Worm (Caenorhabditis elegans) whole organism, L4 larva: ENCODE measurements around the gene JC8.16.

Experiments used
- F10B5.3 ChIP-seq: sonication (generic microtip); optimal IDR thresholded peaks from 2 replicates; lab custom pipeline; 2016; ENCODE audit warnings: mild to moderate bottlenecking, missing genetic modification characterization, missing compliant biosample characterization
- F49E8.2 ChIP-seq: sonication (generic microtip); optimal IDR thresholded peaks from 2 replicates; lab custom pipeline; 2016; ENCODE audit warnings: missing compliant biosample characterization, mild to moderate bottlenecking, missing genetic modification characterization, borderline replicate concordance
- R02D3.7 ChIP-seq: fragments of 150-350 bp; sonication (generic microtip); optimal IDR thresholded peaks from 3 replicates; lab custom pipeline; 2014; ENCODE audit warnings: missing biosample characterization, missing genetic modification characterization
- T20F7.1 ChIP-seq: fragments of 200-800 bp; sonication (Bioruptor generic); optimal IDR thresholded peaks from 2 replicates; lab custom pipeline; 2018; ENCODE audit warnings: mild to moderate bottlenecking, missing genetic modification characterization, missing compliant biosample characterization
- T26A8.4 ChIP-seq: fragments of 200-800 bp; sonication (Bioruptor generic); IDR thresholded peaks from 2 replicates; pipeline ENCODE4 v1.3.6; 2022; ENCODE audit warnings: missing genetic modification characterization, missing compliant biosample characterization
- Y48G9A.11 ChIP-seq: fragments of 200-800 bp; sonication (Bioruptor generic); IDR thresholded peaks from 2 replicates; pipeline ENCODE4 v1.3.6; 2022; ENCODE audit warnings: missing genetic modification reagents, missing genetic modification characterization, missing compliant biosample characterization
- Y5F2A.4 ChIP-seq: fragments of 200-800 bp; sonication (Bioruptor generic); optimal IDR thresholded peaks from 2 replicates; lab custom pipeline; 2018; ENCODE audit warnings: mild to moderate bottlenecking, missing genetic modification characterization, missing compliant biosample characterization
- ZK546.5 ChIP-seq, 2 experiments: sonication (generic microtip); optimal IDR thresholded peaks; 2 replicates each; lab custom pipeline; 2017; ENCODE audit warnings: missing biosample characterization in 2 of 2, missing genetic modification characterization in 2 of 2
- aha-1 ChIP-seq: fragments of 150-350 bp; peaks from one replicate; lab custom pipeline; 2014; ENCODE audit warnings: missing biosample characterization, missing genetic modification characterization
- ama-1 ChIP-seq: fragments of 150-350 bp; optimal IDR thresholded peaks from 2 replicates; lab custom pipeline; 2014; ENCODE audit warnings: inconsistent platforms, mixed read lengths
- ceh-44 ChIP-seq: fragments of 200-800 bp; sonication (Bioruptor generic); IDR thresholded peaks from 2 replicates; pipeline ENCODE4 v1.3.6; 2022; ENCODE audit warnings: missing genetic modification reagents, missing genetic modification characterization, missing compliant biosample characterization
- ceh-82 ChIP-seq: sonication (generic microtip); optimal IDR thresholded peaks from 2 replicates; lab custom pipeline; 2017; ENCODE audit warnings: missing biosample characterization, missing genetic modification characterization
- ces-1 ChIP-seq: fragments of 150-350 bp; sonication (generic microtip); optimal IDR thresholded peaks from 4 replicates; lab custom pipeline; 2014; ENCODE audit warnings: missing biosample characterization, missing genetic modification reagents, missing genetic modification characterization
- daf-8 ChIP-seq: fragments of 200-800 bp; sonication (Bioruptor generic); IDR thresholded peaks from 2 replicates; pipeline ENCODE4 v1.3.6; 2022; ENCODE audit warnings: missing genetic modification characterization, missing compliant biosample characterization
- dmd-9 ChIP-seq: fragments of 200-800 bp; sonication (Bioruptor generic); IDR thresholded peaks from 2 replicates; pipeline ENCODE4 v1.3.6; 2022; ENCODE audit warnings: missing genetic modification reagents, missing genetic modification characterization, missing compliant biosample characterization
- hif-1 ChIP-seq, 2 experiments: sonication (generic microtip); optimal IDR thresholded peaks; 2 replicates each; lab custom pipeline; 2016 to 2017; ENCODE audit warnings: missing compliant biosample characterization in 2 of 2, missing genetic modification characterization in 2 of 2, missing genetic modification reagents in 2 of 2, missing genotype in 2 of 2, mild to moderate bottlenecking in 1 of 2
- hlh-30 ChIP-seq: sonication (generic microtip); optimal IDR thresholded peaks from 2 replicates; lab custom pipeline; 2017; ENCODE audit warnings: antibody characterized with exemption, mild to moderate bottlenecking, missing genetic modification characterization, missing compliant biosample characterization; ENCODE audit not compliant: insufficient read depth
- hmg-1.1 ChIP-seq: fragments of 200-800 bp; sonication (Bioruptor generic); IDR thresholded peaks from 2 replicates; pipeline ENCODE4 v1.3.6; 2022; ENCODE audit warnings: missing genetic modification reagents, missing genetic modification characterization, missing compliant biosample characterization
- jun-1 ChIP-seq: fragments of 150-350 bp; optimal IDR thresholded peaks from 2 replicates; lab custom pipeline; 2014; ENCODE audit warnings: missing biosample characterization, missing genetic modification reagents, missing genetic modification characterization
- lin-15B ChIP-seq: fragments of 150-350 bp; sonication (generic microtip); optimal IDR thresholded peaks from 3 replicates; lab custom pipeline; 2014; ENCODE audit warnings: missing biosample characterization, missing genetic modification characterization
- lin-38 ChIP-seq: fragments of 200-800 bp; sonication (Bioruptor generic); IDR thresholded peaks from 2 replicates; pipeline ENCODE4 v1.3.6; 2022; ENCODE audit warnings: missing genetic modification reagents, missing genetic modification characterization, missing compliant biosample characterization
- lir-3 ChIP-seq: sonication (generic microtip); optimal IDR thresholded peaks from 2 replicates; lab custom pipeline; 2016; ENCODE audit warnings: mild to moderate bottlenecking, missing genetic modification characterization, missing compliant biosample characterization
- madf-5 ChIP-seq, 2 experiments: fragments of 200-800 bp; sonication (Bioruptor generic); IDR thresholded peaks; 2 replicates each; pipeline ENCODE4 v1.3.6; 2022; ENCODE audit warnings: missing compliant biosample characterization in 2 of 2, missing genetic modification characterization in 2 of 2
- madf-9 ChIP-seq: fragments of 200-800 bp; sonication (Bioruptor generic); conservative IDR thresholded peaks from 2 replicates; pipeline ENCODE4 v1.3.6; 2022; ENCODE audit warnings: missing genetic modification reagents, missing genetic modification characterization, missing compliant biosample characterization
- mxl-2 ChIP-seq: fragments of 200-800 bp; sonication (Bioruptor generic); conservative IDR thresholded peaks from 2 replicates; pipeline ENCODE4 v1.3.6; 2022; ENCODE audit warnings: missing genetic modification reagents, missing genetic modification characterization, missing compliant biosample characterization
- nhr-10 ChIP-seq: fragments of 150-350 bp; optimal IDR thresholded peaks from 2 replicates; lab custom pipeline; 2014; ENCODE audit warnings: missing biosample characterization, missing genetic modification characterization
- nhr-237 ChIP-seq: sonication (generic microtip); optimal IDR thresholded peaks from 2 replicates; lab custom pipeline; 2017; ENCODE audit warnings: missing biosample characterization, missing genetic modification characterization
- nhr-41 ChIP-seq: fragments of 200-800 bp; sonication (Bioruptor generic); IDR thresholded peaks from 2 replicates; pipeline ENCODE4 v1.3.6; 2022; ENCODE audit warnings: missing genetic modification reagents, missing genetic modification characterization, missing compliant biosample characterization
- nhr-48 ChIP-seq: sonication (generic microtip); optimal IDR thresholded peaks from 2 replicates; lab custom pipeline; 2016; ENCODE audit warnings: mild to moderate bottlenecking, missing genetic modification characterization, missing compliant biosample characterization
- php-3 ChIP-seq: fragments of 200-800 bp; sonication (Bioruptor generic); IDR thresholded peaks from 2 replicates; pipeline ENCODE4 v1.3.6; 2022; ENCODE audit warnings: missing genetic modification reagents, missing genetic modification characterization, missing compliant biosample characterization
- skn-1 ChIP-seq: fragments of 150-350 bp; optimal IDR thresholded peaks from 2 replicates; lab custom pipeline; 2014; ENCODE audit warnings: missing biosample characterization, missing genetic modification characterization
- snpc-4 ChIP-seq: fragments of 150-350 bp; optimal IDR thresholded peaks from 2 replicates; lab custom pipeline; 2014; ENCODE audit warnings: missing biosample characterization, missing genetic modification characterization
- spr-1 ChIP-seq: sonication (generic microtip); optimal IDR thresholded peaks from 2 replicates; lab custom pipeline; 2016; ENCODE audit warnings: mild to moderate bottlenecking, missing genetic modification characterization, missing compliant biosample characterization
- unc-62 ChIP-seq, 3 experiments: fragments of 150-350 bp in 1 of 3; sonication (generic microtip); optimal IDR thresholded peaks in 2 of 3; peaks in 1 of 3; 1 replicate in 1 of 3; 2 replicates in 2 of 3; lab custom pipeline; 2014 to 2017; ENCODE audit warnings: missing biosample characterization in 3 of 3, missing genetic modification characterization in 3 of 3, missing genetic modification reagents in 3 of 3, missing genotype in 1 of 3
- zag-1 ChIP-seq: fragments of 150-350 bp; optimal IDR thresholded peaks from 2 replicates; lab custom pipeline; 2014; ENCODE audit warnings: missing biosample characterization, missing genetic modification characterization
- zfp-3 ChIP-seq: fragments of 200-800 bp; sonication (Bioruptor generic); conservative IDR thresholded peaks from 2 replicates; pipeline ENCODE4 v1.3.6; 2022; ENCODE audit warnings: missing genetic modification reagents, missing genetic modification characterization, missing compliant biosample characterization
- zip-11 ChIP-seq: fragments of 200-800 bp; sonication (Bioruptor generic); IDR thresholded peaks from 2 replicates; pipeline ENCODE4 v1.3.6; 2022; ENCODE audit warnings: missing genetic modification characterization, missing compliant biosample characterization

The JC8.16 gene

ce11 chrIV:13241340-13241739 lies 17.6 kb upstream of the JC8.16 start:
- TF ChIP-seq spr-1 (tag; lab: Kevin White, UChicago): no peak
- no peak for TF ChIP-seq ZK546.5 (tag; optimal IDR thresholded peaks at IDR 0.05; lab: Kevin White, UChicago)
- no peak for TF ChIP-seq hlh-30
- TF ChIP-seq Y5F2A.4 (GFP tag; lab: Kevin White, UChicago): no peak
- TF ChIP-seq zag-1 (tag; lab: Kevin White, UChicago): no peak
- no peak for TF ChIP-seq madf-5 (GFP tag; IDR thresholded peaks at IDR 0.05; lab: Robert Waterston, UW)
- TF ChIP-seq hif-1 (tag; optimal IDR thresholded peaks at IDR 0.05; lab: Kevin White, UChicago): no peak
- no peak for TF ChIP-seq madf-9 (GFP tag; lab: Robert Waterston, UW)
- TF ChIP-seq lin-15B: no peak
- TF ChIP-seq unc-62 (GFP tag; optimal IDR thresholded peaks at IDR 0.05 in 1 of 2; lab: Kevin White, UChicago): peak in 1 of 2 experiments; percentile 63
- no peak for TF ChIP-seq unc-62 (tag; optimal IDR thresholded peaks at IDR 0.05; lab: Kevin White, UChicago)
- TF ChIP-seq snpc-4 (tag; lab: Kevin White, UChicago): no peak
- TF ChIP-seq php-3 (GFP tag; lab: Robert Waterston, UW): no peak
- no peak for TF ChIP-seq F10B5.3 (tag; lab: Kevin White, UChicago)
- no peak for TF ChIP-seq nhr-41 (GFP tag; lab: Robert Waterston, UW)
- no peak for TF ChIP-seq R02D3.7 (tag; lab: Kevin White, UChicago)
- no peak for TF ChIP-seq nhr-10 (tag; lab: Kevin White, UChicago)
- TF ChIP-seq ceh-44: no peak
- no peak for TF ChIP-seq jun-1 (tag; lab: Kevin White, UChicago)
- TF ChIP-seq F49E8.2 (tag; lab: Kevin White, UChicago): no peak
- TF ChIP-seq hmg-1.1: no peak
- 0 out of 2 replicates have a peak, but pooled peaks have one; percentile 5 for TF ChIP-seq lin-38
- TF ChIP-seq nhr-237 (tag; lab: Kevin White, UChicago): no peak
- TF ChIP-seq aha-1 (tag; lab: Kevin White, UChicago): peak; percentile 72
- TF ChIP-seq ces-1 (GFP tag; lab: Kevin White, UChicago): no peak
- no peak for TF ChIP-seq lir-3 (tag; lab: Kevin White, UChicago)
- TF ChIP-seq mxl-2: no peak
- TF ChIP-seq, all 104 proteins: peak for 3

ce11 chrIV:13243375-13243774 lies 15.6 kb upstream of the JC8.16 start, which contains the start of gene JC8.4:
Gene JC8.4 (plus strand): TSS chrIV:13243675.
- TF ChIP-seq lin-38 (peak; percentile 50), T20F7.1 (GFP tag; lab: Kevin White, UChicago) (no peak), dmd-9 (GFP tag; lab: Robert Waterston, UW) (no peak)

- TF ChIP-seq ceh-82 (tag; lab: Kevin White, UChicago) (no peak), Y48G9A.11 (GFP tag; lab: Robert Waterston, UW) (no peak), daf-8 (GFP tag; lab: Robert Waterston, UW) (no peak), skn-1 (tag; lab: Kevin White, UChicago) (no peak), lir-3 (tag; lab: Kevin White, UChicago) (no peak), nhr-48 (no peak), zfp-3 (GFP tag; lab: Robert Waterston, UW) (no peak), T26A8.4 (no peak), ama-1 (no peak), zip-11 (no peak), hmg-1.1 (no peak)
Observed at ce11 chrIV:13244024-13244423, 14.9 kb upstream of the JC8.16 start, which contains the start of gene cox-11. Gene cox-11 (plus strand): TSS chrIV:13244324.

ce11 chrIV:13246961-13247360 lies 12.0 kb upstream of the JC8.16 start, which contains the start of gene JC8.7:
Gene JC8.7 (plus strand): TSS chrIV:13247261.
- TF ChIP-seq aha-1 (tag; lab: Kevin White, UChicago): peak; percentile 45
- no peak for TF ChIP-seq F10B5.3 (tag; lab: Kevin White, UChicago)
